Fruit fly (Drosophila melanogaster) whole organism, embryonic: ENCODE results near the gene hgo.

ENCODE experiments used
- Atf-2 ChIP-seq: fragments of 200-800 bp; sonication (Bioruptor generic); optimal IDR thresholded peaks from 2 replicates; lab custom pipeline; 2016; ENCODE audit warnings: missing biosample characterization, missing genetic modification characterization
- B-H1 ChIP-seq: fragments of 200-800 bp; sonication (Bioruptor generic); IDR thresholded peaks from 3 replicates; pipeline ENCODE4 v1.3.6; 2022; ENCODE audit warnings: missing biosample characterization, missing genetic modification characterization
- Blimp-1 ChIP-seq: fragments of 200-800 bp; sonication (Bioruptor generic); optimal IDR thresholded peaks from 3 replicates; lab custom pipeline; 2018; ENCODE audit warnings: missing biosample characterization, missing genetic modification characterization, mild to moderate bottlenecking, moderate library complexity, missing genetic modification reagents
- Bteb2 ChIP-seq: fragments of 200-800 bp; sonication (Bioruptor generic); optimal IDR thresholded peaks from 2 replicates; lab custom pipeline; 2016; ENCODE audit warnings: missing biosample characterization, missing genetic modification characterization
- CG13894 ChIP-seq: fragments of 200-800 bp; sonication (Bioruptor generic); optimal IDR thresholded peaks from 3 replicates; lab custom pipeline; 2018; ENCODE audit warnings: missing biosample characterization, mild to moderate bottlenecking, missing genetic modification characterization, moderate library complexity
- CG14667 ChIP-seq: fragments of 200-800 bp; sonication (Bioruptor generic); IDR thresholded peaks from 2 replicates; pipeline ENCODE4 v1.3.6; 2022; ENCODE audit warnings: missing biosample characterization, missing genetic modification characterization
- CG1529 ChIP-seq: fragments of 200-800 bp; sonication (Bioruptor generic); optimal IDR thresholded peaks from 3 replicates; lab custom pipeline; 2018; ENCODE audit warnings: missing biosample characterization, missing genetic modification characterization
- CG16863 ChIP-seq: fragments of 200-800 bp; sonication (Bioruptor generic); optimal IDR thresholded peaks from 3 replicates; lab custom pipeline; 2016; ENCODE audit warnings: missing biosample characterization, missing genetic modification characterization
- CG17186 ChIP-seq: fragments of 200-800 bp; sonication (Bioruptor generic); optimal IDR thresholded peaks from 3 replicates; lab custom pipeline; 2017; ENCODE audit warnings: missing biosample characterization, missing genetic modification reagents, missing genetic modification characterization
- CG17829 ChIP-seq: fragments of 200-800 bp; optimal IDR thresholded peaks from 2 replicates; lab custom pipeline; 2019; ENCODE audit warnings: missing biosample characterization, mild to moderate bottlenecking, missing genetic modification characterization, moderate library complexity
- CG18011 ChIP-seq: fragments of 200-800 bp; sonication (Bioruptor generic); optimal IDR thresholded peaks from 2 replicates; lab custom pipeline; 2017; ENCODE audit warnings: missing biosample characterization, missing genetic modification characterization, mild to moderate bottlenecking, moderate library complexity, missing genotype
- CG18599 ChIP-seq: fragments of 200-800 bp; sonication (Bioruptor generic); optimal IDR thresholded peaks from 3 replicates; lab custom pipeline; 2017; ENCODE audit warnings: missing biosample characterization, missing genetic modification characterization, mild to moderate bottlenecking, moderate library complexity, missing genetic modification reagents
- CG2712 ChIP-seq: fragments of 200-800 bp; optimal IDR thresholded peaks from 3 replicates; lab custom pipeline; 2019; ENCODE audit warnings: missing biosample characterization, mild to moderate bottlenecking, missing genetic modification characterization, moderate library complexity
- CG32532 ChIP-seq: fragments of 200-800 bp; sonication (Bioruptor generic); IDR thresholded peaks from 2 replicates; pipeline ENCODE4 v1.3.6; 2022; ENCODE audit warnings: missing biosample characterization, missing genetic modification characterization
- CG33213 ChIP-seq: fragments of 200-800 bp; sonication (Bioruptor generic); optimal IDR thresholded peaks from 3 replicates; lab custom pipeline; 2016; ENCODE audit warnings: missing biosample characterization, missing genetic modification characterization
- CG3407 ChIP-seq: fragments of 200-800 bp; sonication (Bioruptor generic); optimal IDR thresholded peaks from 2 replicates; lab custom pipeline; 2018; ENCODE audit warnings: missing biosample characterization, mild to moderate bottlenecking, missing genetic modification characterization
- CG4707 ChIP-seq: fragments of 200-800 bp; sonication (Bioruptor generic); optimal IDR thresholded peaks from 2 replicates; lab custom pipeline; 2018; ENCODE audit warnings: missing biosample characterization, mild to moderate bottlenecking, missing genetic modification characterization, moderate library complexity
- CG5953 ChIP-seq: fragments of 200-800 bp; sonication (Bioruptor generic); IDR thresholded peaks from 2 replicates; pipeline ENCODE4 v1.3.6; 2022; ENCODE audit warnings: missing biosample characterization, missing genetic modification characterization
- CG6254 ChIP-seq: fragments of 200-800 bp; sonication (Bioruptor generic); optimal IDR thresholded peaks from 3 replicates; lab custom pipeline; 2017; ENCODE audit warnings: mild to moderate bottlenecking, missing biosample characterization, missing genetic modification reagents, missing genetic modification characterization
- CG6765 ChIP-seq: fragments of 200-800 bp; sonication (Bioruptor generic); optimal IDR thresholded peaks from 3 replicates; lab custom pipeline; 2017; ENCODE audit warnings: missing biosample characterization, mild to moderate bottlenecking, missing genetic modification characterization
- CHES-1-like ChIP-seq: fragments of 200-800 bp; sonication (Bioruptor generic); optimal IDR thresholded peaks from 2 replicates; lab custom pipeline; 2016; ENCODE audit warnings: missing biosample characterization, missing genetic modification characterization
- CTCF ChIP-seq: fragments of 200-800 bp; sonication (Bioruptor generic); optimal IDR thresholded peaks from 2 replicates; lab custom pipeline; 2017; ENCODE audit warnings: missing biosample characterization, mild to moderate bottlenecking, missing genetic modification characterization, moderate library complexity
- Camta ChIP-seq: fragments of 200-800 bp; sonication (Bioruptor generic); optimal IDR thresholded peaks from 2 replicates; lab custom pipeline; 2016; ENCODE audit warnings: missing biosample characterization, missing genetic modification characterization
- CrebB ChIP-seq: fragments of 200-800 bp; sonication (Bioruptor generic); optimal IDR thresholded peaks from 3 replicates; lab custom pipeline; 2018; ENCODE audit warnings: missing biosample characterization, mild to moderate bottlenecking, missing genetic modification characterization
- Dek ChIP-seq: fragments of 200-800 bp; sonication (Bioruptor generic); optimal IDR thresholded peaks from 3 replicates; lab custom pipeline; 2019; ENCODE audit warnings: missing biosample characterization, mild to moderate bottlenecking, missing genetic modification characterization, moderate library complexity
- Dp ChIP-seq: fragments of 200-800 bp; sonication (Bioruptor generic); optimal IDR thresholded peaks from 2 replicates; lab custom pipeline; 2018; ENCODE audit warnings: missing biosample characterization, mild to moderate bottlenecking, missing genetic modification characterization, moderate library complexity
- GATAe ChIP-seq: fragments of 200-800 bp; sonication (Bioruptor generic); conservative IDR thresholded peaks from 2 replicates; pipeline ENCODE4 v1.3.6; 2022; ENCODE audit warnings: missing biosample characterization, missing genetic modification characterization
- Hr51 ChIP-seq, 2 experiments: fragments of 200-800 bp; sonication (Bioruptor generic); optimal IDR thresholded peaks; 2 replicates in 1 of 2; 3 replicates in 1 of 2; lab custom pipeline; 2016 to 2018; ENCODE audit warnings: missing biosample characterization in 2 of 2, missing genetic modification characterization in 2 of 2, mild to moderate bottlenecking in 1 of 2, moderate library complexity in 1 of 2
- Neu2 ChIP-seq: fragments of 200-800 bp; sonication (Bioruptor generic); optimal IDR thresholded peaks from 3 replicates; lab custom pipeline; 2016; ENCODE audit warnings: missing biosample characterization, missing genetic modification characterization, borderline replicate concordance
- Nf-YB ChIP-seq: fragments of 200-800 bp; sonication (Bioruptor generic); optimal IDR thresholded peaks from 3 replicates; lab custom pipeline; 2019; ENCODE audit warnings: missing biosample characterization, mild to moderate bottlenecking, missing genetic modification characterization, moderate library complexity
- Vsx1 ChIP-seq: fragments of 200-800 bp; sonication (Bioruptor generic); optimal IDR thresholded peaks from 2 replicates; lab custom pipeline; 2017; ENCODE audit warnings: missing biosample characterization, mild to moderate bottlenecking, missing genetic modification characterization, missing genetic modification reagents
- ac ChIP-seq: fragments of 200-800 bp; sonication (Bioruptor generic); optimal IDR thresholded peaks from 3 replicates; lab custom pipeline; 2017; ENCODE audit warnings: missing biosample characterization, mild to moderate bottlenecking, missing genetic modification characterization
- ato ChIP-seq: fragments of 200-800 bp; sonication (Bioruptor generic); IDR thresholded peaks from 2 replicates; pipeline ENCODE4 v1.3.6; 2022; ENCODE audit warnings: missing biosample characterization, missing genetic modification characterization; ENCODE audit not compliant: partially characterized antibody
- chinmo ChIP-seq: fragments of 200-800 bp; sonication (Bioruptor generic); IDR thresholded peaks from 4 replicates; pipeline ENCODE4 v1.3.6; 2022; ENCODE audit warnings: missing biosample characterization, missing genetic modification characterization; ENCODE audit not compliant: partially characterized antibody
- crc ChIP-seq: fragments of 200-800 bp; sonication (Bioruptor generic); optimal IDR thresholded peaks from 2 replicates; lab custom pipeline; 2016; ENCODE audit warnings: missing biosample characterization, missing genetic modification characterization
- cwo ChIP-seq: fragments of 200-800 bp; sonication (Bioruptor generic); optimal IDR thresholded peaks from 3 replicates; lab custom pipeline; 2017; ENCODE audit warnings: missing biosample characterization, missing genetic modification characterization, mild to moderate bottlenecking, moderate library complexity, missing genetic modification reagents
- gcm ChIP-seq: fragments of 200-800 bp; sonication (Bioruptor generic); optimal IDR thresholded peaks from 2 replicates; lab custom pipeline; 2019; ENCODE audit warnings: missing biosample characterization, mild to moderate bottlenecking, missing genetic modification characterization, moderate library complexity
- h ChIP-seq: fragments of >200 bp; optimal IDR thresholded peaks from 2 replicates; lab custom pipeline; 2017
- inv ChIP-seq: fragments of 200-800 bp; sonication (Bioruptor generic); IDR thresholded peaks from 2 replicates; pipeline ENCODE4 v1.3.6; 2022; ENCODE audit warnings: missing biosample characterization, missing genetic modification characterization; ENCODE audit not compliant: partially characterized antibody
- jigr1 ChIP-seq: fragments of 200-800 bp; sonication (Bioruptor generic); IDR thresholded peaks from 3 replicates; pipeline ENCODE4 v1.3.6; 2022; ENCODE audit warnings: missing biosample characterization, missing genetic modification characterization
- mirr ChIP-seq: fragments of 200-800 bp; sonication (Bioruptor generic); optimal IDR thresholded peaks from 3 replicates; lab custom pipeline; 2018; ENCODE audit warnings: missing biosample characterization, mild to moderate bottlenecking, missing genetic modification characterization
- org-1 ChIP-seq: fragments of 200-800 bp; sonication (Bioruptor generic); optimal IDR thresholded peaks from 2 replicates; lab custom pipeline; 2017; ENCODE audit warnings: missing biosample characterization, missing genetic modification characterization
- pan ChIP-seq, 4 experiments: fragments of >200 bp in 3 of 4; fragments of 200-800 bp in 1 of 4; sonication (Bioruptor generic) in 1 of 4; optimal IDR thresholded peaks in 3 of 4; IDR thresholded peaks in 1 of 4; 2 replicates each; pipeline versions ENCODE4 v1.3.6 to Lab custom; 2017 to 2022; ENCODE audit warnings: missing biosample characterization in 2 of 4, missing genetic modification characterization in 2 of 4, mixed read lengths in 1 of 4
- run ChIP-seq: fragments of 200-800 bp; sonication (Bioruptor generic); optimal IDR thresholded peaks from 3 replicates; lab custom pipeline; 2018; ENCODE audit warnings: missing biosample characterization, mild to moderate bottlenecking, missing genetic modification characterization
- scrt ChIP-seq: fragments of 200-800 bp; sonication (Bioruptor generic); optimal IDR thresholded peaks from 2 replicates; lab custom pipeline; 2018; ENCODE audit warnings: missing biosample characterization, mild to moderate bottlenecking, missing genetic modification characterization, moderate library complexity
- sens ChIP-seq: fragments of 200-800 bp; sonication (Bioruptor generic); peaks from one replicate; lab custom pipeline; 2016; ENCODE audit warnings: missing biosample characterization, missing genetic modification characterization
- sens-2 ChIP-seq: fragments of 200-800 bp; sonication (Bioruptor generic); IDR thresholded peaks from 2 replicates; pipeline ENCODE4 v1.3.6; 2022; ENCODE audit warnings: missing biosample characterization, missing genetic modification characterization
- sr ChIP-seq: fragments of 200-800 bp; sonication (Bioruptor generic); IDR thresholded peaks from 3 replicates; pipeline ENCODE4 v1.3.6; 2022; ENCODE audit warnings: missing biosample characterization, missing genetic modification characterization
- ttk ChIP-seq: fragments of 200-800 bp; sonication (Bioruptor generic); IDR thresholded peaks from 2 replicates; pipeline ENCODE4 v2.1.2; 2022; ENCODE audit warnings: missing biosample characterization, missing genetic modification characterization
- tx ChIP-seq: fragments of 200-800 bp; sonication (Bioruptor generic); optimal IDR thresholded peaks from 2 replicates; lab custom pipeline; 2016; ENCODE audit warnings: missing biosample characterization, missing genetic modification characterization

Gene hgo

dm6 chr2L:11106562-11106962 is 29.6 kb upstream of the hgo start, which contains the start of gene Reps (continued):
- TF ChIP-seq CG6765 (GFP tag; lab: Kevin White, UChicago) (peak; percentile 96), run (tag; lab: Kevin White, UChicago) (peak; percentile 93), jigr1 (GFP tag; lab: Robert Waterston, UW) (peak; percentile 98), CG13894 (peak; percentile 97), Hr51 (GFP tag; optimal IDR thresholded peaks at IDR 0.05; lab: Kevin White, UChicago) (peak; percentile 97 to 98), h (lab: Kevin White, UChicago) (no peak), Atf-2 (peak; percentile 98), CG1529 (GFP tag; lab: Kevin White, UChicago) (peak; percentile 96), GATAe (peak; percentile 98), CG6254 (GFP tag; lab: Kevin White, UChicago) (peak; percentile 96), Vsx1 (no peak), CG18011 (GFP tag; lab: Kevin White, UChicago) (peak; percentile 90), CHES-1-like (peak; percentile 96), chinmo (GFP tag; lab: Robert Waterston, UW) (no peak), CTCF (peak; percentile 71), crc (GFP tag; lab: Kevin White, UChicago) (peak; percentile 94), scrt (GFP tag; lab: Kevin White, UChicago) (peak; percentile 95), CG4707 (GFP tag; lab: Kevin White, UChicago) (peak; percentile 90), tx (peak; percentile 96), sens (GFP tag; lab: Kevin White, UChicago) (peak; percentile 100), org-1 (GFP tag; lab: Kevin White, UChicago) (peak; percentile 95), CG16863 (GFP tag; lab: Kevin White, UChicago) (peak; percentile 97), Camta (GFP tag; lab: Kevin White, UChicago) (peak; percentile 98), CG33213 (GFP tag; lab: Kevin White, UChicago) (peak; percentile 97), CG5953 (peak; percentile 97), cwo (GFP tag; lab: Kevin White, UChicago) (peak; percentile 95), Neu2 (peak; percentile 89), sens-2 (peak; percentile 98), CG3407 (GFP tag; lab: Kevin White, UChicago) (peak; percentile 96), CG14667 (GFP tag; lab: Robert Waterston, UW) (peak; percentile 99), Dp (GFP tag; lab: Kevin White, UChicago) (peak; percentile 55), gcm (GFP tag; lab: Kevin White, UChicago) (peak; percentile 97), mirr (GFP tag; lab: Kevin White, UChicago) (peak; percentile 94), inv (GFP tag; lab: Robert Waterston, UW) (peak; percentile 52; the same call in 1 of the 2 replicates), ato (GFP tag; lab: Robert Waterston, UW) (peak; percentile 20; the same call in 1 of the 2 replicates), CG32532 (GFP tag; lab: Robert Waterston, UW) (peak; percentile 99), pan (optimal IDR thresholded peaks at IDR 0.05; lab: Kevin White, UChicago) (no peak), pan (GFP tag; optimal IDR thresholded peaks at IDR 0.05 in 1 of 2, IDR thresholded peaks at IDR 0.05 in 1 of 2) (peak in 1 of 2 experiments; percentile 99), B-H1 (peak; percentile 99), ac (GFP tag; lab: Kevin White, UChicago) (peak; percentile 94), CG17186 (GFP tag; lab: Kevin White, UChicago) (peak; percentile 97), CG18599 (GFP tag; lab: Kevin White, UChicago) (peak; percentile 98), Blimp-1 (GFP tag; lab: Kevin White, UChicago) (peak; percentile 97), ttk (peak; percentile 98), Bteb2 (peak; percentile 97), Dek (tag; lab: Kevin White, UChicago) (peak; percentile 97), CrebB (tag; lab: Kevin White, UChicago) (peak; percentile 96), CG17829 (peak; percentile 99), CG2712 (peak; percentile 99), sr (GFP tag; lab: Robert Waterston, UW) (peak; percentile 90), Nf-YB (peak; percentile 88)
